Worm (Caenorhabditis elegans): ENCODE data around the gene mppb-1.

DNA sequence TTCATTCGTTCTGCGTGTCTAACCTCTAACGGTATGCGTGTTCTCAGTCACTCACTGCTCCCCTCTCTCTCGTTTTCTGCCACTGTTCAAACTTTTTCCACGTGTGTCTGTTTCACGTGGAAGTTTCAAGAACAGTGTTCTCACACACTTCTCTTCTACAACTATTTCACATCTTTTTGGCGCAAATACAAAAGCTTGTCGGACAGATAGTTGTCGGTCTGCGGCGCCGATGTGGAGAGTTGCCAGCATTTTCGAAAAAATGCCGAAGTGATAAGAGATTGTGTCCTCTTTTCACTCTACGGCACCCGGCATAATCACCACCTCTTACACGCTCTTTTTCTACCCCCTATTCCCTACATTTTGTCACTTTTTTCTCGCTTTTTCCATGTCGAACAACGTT is 43.9 kb downstream of the mppb-1 start:
- no peak for TF ChIP-seq nhr-237 (tag; optimal IDR thresholded peaks at IDR 0.05)
- TF ChIP-seq nhr-28 (tag; optimal IDR thresholded peaks at IDR 0.05) = no peak
- TF ChIP-seq nhr-25 (tag; optimal IDR thresholded peaks at IDR 0.05) = no peak
- no peak for TF ChIP-seq sea-2 (GFP tag; optimal IDR thresholded peaks at IDR 0.05)
- no peak for TF ChIP-seq jun-1 (tag; optimal IDR thresholded peaks at IDR 0.05)
- TF ChIP-seq nfya-1 (tag; optimal IDR thresholded peaks at IDR 0.05; ENCODE audit: insufficient read depth) = no peak
- no peak for TF ChIP-seq tbx-2 (tag; optimal IDR thresholded peaks at IDR 0.05)
- TF ChIP-seq unc-62 (GFP tag; optimal IDR thresholded peaks at IDR 0.05) = no peak
- no peak for TF ChIP-seq ama-1 (optimal IDR thresholded peaks at IDR 0.05)
